Fruit fly (Drosophila melanogaster) S2 (cell line): Measurements from ENCODE around the gene CG7213.

Source experiments
- CG8478 ChIP-seq: fragments of >200 bp; optimal IDR thresholded peaks from 2 replicates; lab custom pipeline; 2018
- CTCF ChIP-seq, 2 experiments: fragments of >200 bp; optimal IDR thresholded peaks; 2 replicates each; lab custom pipeline; 2018

dm6 chr3L:8240501-8240900 lies at the start of gene CG7213:
- TF ChIP-seq CG8478 (lab: Kevin White, UChicago) = no peak
- no peak for TF ChIP-seq CTCF (optimal IDR thresholded peaks at IDR 0.05; lab: Kevin White, UChicago)
